Worm (Caenorhabditis elegans): ENCODE measurements around the gene C48B4.10.

The C48B4.10 gene

ce11 chrIII:9558463-9558862 lies 5.8 kb downstream of the C48B4.10 start, which contains the start of gene C48B4.6:
Gene C48B4.6 (minus strand): TSS chrIII:9558563.
- TF ChIP-seq med-1 (GFP tag; optimal IDR thresholded peaks at IDR 0.05; ENCODE audit: insufficient read depth): no peak
- no peak for TF ChIP-seq cog-1 (tag; optimal IDR thresholded peaks at IDR 0.05)
- TF ChIP-seq ztf-29 (GFP tag; IDR thresholded peaks at IDR 0.05): no peak
- TF ChIP-seq T22C8.4 (GFP tag; IDR thresholded peaks at IDR 0.05): no peak
- no peak for TF ChIP-seq klf-2 (GFP tag; conservative IDR thresholded peaks at IDR 0.05)
- TF ChIP-seq tab-1 (GFP tag; IDR thresholded peaks at IDR 0.05): no peak
- no peak for TF ChIP-seq ref-1 (GFP tag; conservative IDR thresholded peaks at IDR 0.05)

ce11 chrIII:9556300-9556699 lies 8.0 kb downstream of the C48B4.10 start, which contains the start of gene ZK1098.11:
Gene ZK1098.11 (plus strand): TSS chrIII:9556600.
- TF ChIP-seq ztf-29 (GFP tag; IDR thresholded peaks at IDR 0.05) (no peak), klf-2 (GFP tag; conservative IDR thresholded peaks at IDR 0.05) (no peak), T22C8.4 (GFP tag; IDR thresholded peaks at IDR 0.05) (no peak), cog-1 (tag; optimal IDR thresholded peaks at IDR 0.05) (no peak), ztf-23 (GFP tag; IDR thresholded peaks at IDR 0.05) (no peak), tab-1 (GFP tag; IDR thresholded peaks at IDR 0.05) (no peak), flt-1 (GFP tag; IDR thresholded peaks at IDR 0.05) (no peak), med-1 (GFP tag; optimal IDR thresholded peaks at IDR 0.05; ENCODE audit: insufficient read depth) (no peak), ref-1 (GFP tag; conservative IDR thresholded peaks at IDR 0.05) (no peak)

- TF ChIP-seq flt-1 (GFP tag; IDR thresholded peaks at IDR 0.05) (0 out of 2 replicates have a peak, but pooled peaks have one; percentile 63), T22C8.4 (GFP tag; IDR thresholded peaks at IDR 0.05) (peak; percentile 90), ztf-23 (GFP tag; IDR thresholded peaks at IDR 0.05) (peak; percentile 70), med-1 (GFP tag; optimal IDR thresholded peaks at IDR 0.05; ENCODE audit: insufficient read depth) (no peak), cog-1 (tag; optimal IDR thresholded peaks at IDR 0.05) (peak; percentile 47)
Observed at ce11 chrIII:9546016-9546659, 18.2 kb downstream of the C48B4.10 start, which contains the start of gene unc-16. Gene unc-16 (plus strand): TSS chrIII:9546258.

ce11 chrIII:9544820-9545219 lies 19.5 kb downstream of the C48B4.10 start, which contains the start of gene ZK1098.12:
Gene ZK1098.12 (plus strand): TSS chrIII:9545120.
- TF ChIP-seq klf-2 (GFP tag; conservative IDR thresholded peaks at IDR 0.05): no peak
- TF ChIP-seq cog-1 (tag; optimal IDR thresholded peaks at IDR 0.05): no peak
- TF ChIP-seq T22C8.4 (GFP tag; IDR thresholded peaks at IDR 0.05): no peak
- TF ChIP-seq ztf-29 (GFP tag; IDR thresholded peaks at IDR 0.05): no peak
- no peak for TF ChIP-seq flt-1 (GFP tag; IDR thresholded peaks at IDR 0.05)
- TF ChIP-seq tab-1 (GFP tag; IDR thresholded peaks at IDR 0.05): no peak
- no peak for TF ChIP-seq ref-1 (GFP tag; conservative IDR thresholded peaks at IDR 0.05)
- TF ChIP-seq ztf-23 (GFP tag; IDR thresholded peaks at IDR 0.05): no peak
- TF ChIP-seq med-1 (GFP tag; optimal IDR thresholded peaks at IDR 0.05; ENCODE audit: insufficient read depth): no peak

- TF ChIP-seq med-1 (GFP tag; optimal IDR thresholded peaks at IDR 0.05; ENCODE audit: insufficient read depth): no peak
- no peak for TF ChIP-seq flt-1 (GFP tag; IDR thresholded peaks at IDR 0.05)
- no peak for TF ChIP-seq ref-1 (GFP tag; conservative IDR thresholded peaks at IDR 0.05)
- no peak for TF ChIP-seq ztf-23 (GFP tag; IDR thresholded peaks at IDR 0.05)
- TF ChIP-seq T22C8.4 (GFP tag; IDR thresholded peaks at IDR 0.05): no peak
- TF ChIP-seq tab-1 (GFP tag; IDR thresholded peaks at IDR 0.05): no peak
- TF ChIP-seq klf-2 (GFP tag; conservative IDR thresholded peaks at IDR 0.05): no peak
- no peak for TF ChIP-seq ztf-29 (GFP tag; IDR thresholded peaks at IDR 0.05)
- no peak for TF ChIP-seq cog-1 (tag; optimal IDR thresholded peaks at IDR 0.05)
Observed at ce11 chrIII:9544125-9544524, 20.2 kb downstream of the C48B4.10 start, which contains the start of gene ZK1098.9. Gene ZK1098.9 (plus strand): TSS chrIII:9544425.

- TF ChIP-seq klf-2 (GFP tag; conservative IDR thresholded peaks at IDR 0.05) (no peak), ref-1 (GFP tag; conservative IDR thresholded peaks at IDR 0.05) (no peak), tab-1 (GFP tag; IDR thresholded peaks at IDR 0.05) (no peak), flt-1 (GFP tag; IDR thresholded peaks at IDR 0.05) (no peak), ztf-29 (GFP tag; IDR thresholded peaks at IDR 0.05) (no peak), med-1 (GFP tag; optimal IDR thresholded peaks at IDR 0.05; ENCODE audit: insufficient read depth) (no peak), T22C8.4 (GFP tag; IDR thresholded peaks at IDR 0.05) (no peak), cog-1 (tag; optimal IDR thresholded peaks at IDR 0.05) (no peak), ztf-23 (GFP tag; IDR thresholded peaks at IDR 0.05) (no peak)
Observed at ce11 chrIII:9542816-9543215, 21.5 kb downstream of the C48B4.10 start, which contains the start of gene eif-2Balpha. Gene eif-2Balpha (plus strand): TSS chrIII:9543119.

ce11 chrIII:9542280-9542679 lies 22.0 kb downstream of the C48B4.10 start, which contains the start of gene mut-7:
Gene mut-7 (minus strand): TSS chrIII:9542380.
- no peak for TF ChIP-seq T22C8.4 (GFP tag; IDR thresholded peaks at IDR 0.05)
- no peak for TF ChIP-seq med-1 (GFP tag; optimal IDR thresholded peaks at IDR 0.05; ENCODE audit: insufficient read depth)
- no peak for TF ChIP-seq ztf-23 (GFP tag; IDR thresholded peaks at IDR 0.05)
- TF ChIP-seq flt-1 (GFP tag; IDR thresholded peaks at IDR 0.05): no peak
- TF ChIP-seq klf-2 (GFP tag; conservative IDR thresholded peaks at IDR 0.05): no peak
- no peak for TF ChIP-seq ztf-29 (GFP tag; IDR thresholded peaks at IDR 0.05)
- no peak for TF ChIP-seq ref-1 (GFP tag; conservative IDR thresholded peaks at IDR 0.05)
- no peak for TF ChIP-seq cog-1 (tag; optimal IDR thresholded peaks at IDR 0.05)
- no peak for TF ChIP-seq tab-1 (GFP tag; IDR thresholded peaks at IDR 0.05)

ce11 chrIII:9538655-9539155 lies 25.6 kb downstream of the C48B4.10 start, which contains the start of gene ZK1098.3:
Gene ZK1098.3 (minus strand): TSS chrIII:9538705.
- TF ChIP-seq T22C8.4 (GFP tag; IDR thresholded peaks at IDR 0.05): peak; percentile 65; the same call in 1 of the 2 replicates
- TF ChIP-seq tab-1 (GFP tag; IDR thresholded peaks at IDR 0.05): no peak

ce11 chrIII:9528824-9529223 lies 35.5 kb downstream of the C48B4.10 start, which contains the start of gene ZK1098.2:
Gene ZK1098.2 (plus strand): TSS chrIII:9529159.
- TF ChIP-seq med-1 (GFP tag; optimal IDR thresholded peaks at IDR 0.05; ENCODE audit: insufficient read depth) (no peak), T22C8.4 (GFP tag; IDR thresholded peaks at IDR 0.05) (peak; percentile 38; the same call in 1 of the 2 replicates)
